Worm (Caenorhabditis elegans) whole organism, L4 larva: ENCODE measurements around the gene nos-1.

ENCODE experiments used
- F44E2.7 ChIP-seq: fragments of 200-800 bp; sonication (Bioruptor generic); IDR thresholded peaks from 2 replicates; pipeline ENCODE4 v2.1.2; 2022; ENCODE audit warnings: missing genetic modification characterization, missing compliant biosample characterization
- ceh-82 ChIP-seq: sonication (generic microtip); optimal IDR thresholded peaks from 2 replicates; lab custom pipeline; 2017; ENCODE audit warnings: missing biosample characterization, missing genetic modification characterization
- egl-27 ChIP-seq: sonication (generic microtip); optimal IDR thresholded peaks from 3 replicates; lab custom pipeline; 2017; ENCODE audit warnings: missing biosample characterization, missing genetic modification reagents, missing genetic modification characterization
- egl-43 ChIP-seq: fragments of 200-800 bp; sonication (Bioruptor generic); IDR thresholded peaks from 2 replicates; pipeline ENCODE4 v1.3.6; 2022; ENCODE audit warnings: missing genetic modification reagents, missing genetic modification characterization, missing compliant biosample characterization
- fos-1 ChIP-seq: fragments of 150-350 bp; optimal IDR thresholded peaks from 2 replicates; lab custom pipeline; 2014; ENCODE audit warnings: missing biosample characterization, missing genetic modification characterization
- lin-15B ChIP-seq: fragments of 150-350 bp; sonication (generic microtip); optimal IDR thresholded peaks from 3 replicates; lab custom pipeline; 2014; ENCODE audit warnings: missing biosample characterization, missing genetic modification characterization
- lsy-2 ChIP-seq, 2 experiments: fragments of 150-350 bp in 1 of 2; sonication (generic microtip) in 1 of 2; optimal IDR thresholded peaks; 2 replicates each; lab custom pipeline; 2014 to 2017; ENCODE audit warnings: missing biosample characterization in 2 of 2, missing genetic modification characterization in 2 of 2
- nhr-10 ChIP-seq: fragments of 150-350 bp; optimal IDR thresholded peaks from 2 replicates; lab custom pipeline; 2014; ENCODE audit warnings: missing biosample characterization, missing genetic modification characterization
- nhr-76 ChIP-seq: fragments of 150-350 bp; optimal IDR thresholded peaks from 2 replicates; lab custom pipeline; 2014; ENCODE audit warnings: missing biosample characterization, missing genetic modification characterization
- rbr-2 ChIP-seq: sonication (generic microtip); optimal IDR thresholded peaks from 2 replicates; lab custom pipeline; 2016; ENCODE audit warnings: missing genotype, missing genetic modification characterization, missing compliant biosample characterization

- TF ChIP-seq lin-15B (tag; lab: Kevin White, UChicago) (no peak), nhr-10 (tag; lab: Kevin White, UChicago) (no peak), egl-43 (GFP tag; lab: Robert Waterston, UW) (no peak), fos-1 (tag; lab: Kevin White, UChicago) (no peak), rbr-2 (tag; lab: Kevin White, UChicago) (no peak), ceh-82 (tag; lab: Kevin White, UChicago) (no peak), nhr-76 (tag; lab: Kevin White, UChicago) (no peak), egl-27 (tag; lab: Kevin White, UChicago) (no peak), F44E2.7 (no peak), lsy-2 (tag; optimal IDR thresholded peaks at IDR 0.05; lab: Kevin White, UChicago) (no peak)
Measured at ce11 chrII:10956793-10957192, 3.8 kb upstream of the nos-1 start, which contains the start of gene R03D7.8.
